Fruit fly (Drosophila melanogaster) whole organism: Measurements from ENCODE around the gene elgi.

Experiments
- CG8478 ChIP-seq: fragments of >200 bp; optimal IDR thresholded peaks from 2 replicates; lab custom pipeline; 2018; ENCODE audit warnings: inconsistent platforms
- Dll ChIP-seq: fragments of >200 bp; optimal IDR thresholded peaks from 2 replicates; lab custom pipeline; 2017
- EcR ChIP-seq, 2 experiments: fragments of >200 bp; optimal IDR thresholded peaks; 2 replicates each; lab custom pipeline; 2017; ENCODE audit warnings: missing biosample characterization in 2 of 2, missing genetic modification characterization in 2 of 2, missing genetic modification reagents in 2 of 2
- pan ChIP-seq: fragments of >200 bp; optimal IDR thresholded peaks from 2 replicates; lab custom pipeline; 2017
- psq ChIP-seq: fragments of >200 bp; optimal IDR thresholded peaks from 2 replicates; lab custom pipeline; 2017
- usp ChIP-seq: fragments of >200 bp; optimal IDR thresholded peaks from 2 replicates; lab custom pipeline; 2017; ENCODE audit warnings: missing biosample characterization, missing genetic modification characterization, mixed read lengths

Gene elgi

dm6 chr3L:15956448-15957010 is at the start of gene elgi:
TSS of gene elgi (plus strand) at chr3L:15956550.
- TF ChIP-seq EcR (GFP tag; optimal IDR thresholded peaks at IDR 0.05; lab: Kevin White, UChicago) (no peak), pan (lab: Kevin White, UChicago) (no peak)

- TF ChIP-seq EcR (GFP tag; optimal IDR thresholded peaks at IDR 0.05; lab: Kevin White, UChicago) (no peak), Dll (peak; percentile 28)
Observed at dm6 chr3L:15921043-15921621, 35.2 kb upstream of the elgi start.

- TF ChIP-seq Dll = no peak
- TF ChIP-seq EcR (GFP tag; optimal IDR thresholded peaks at IDR 0.05; lab: Kevin White, UChicago) = no peak
- TF ChIP-seq usp (GFP tag; lab: Kevin White, UChicago) = no peak
- TF ChIP-seq CG8478 = no peak
- TF ChIP-seq pan (lab: Kevin White, UChicago) = no peak
- TF ChIP-seq psq (lab: Kevin White, UChicago) = no peak
Observed at dm6 chr3L:15923352-15923751, 33.0 kb upstream of the elgi start.

- TF ChIP-seq psq (lab: Kevin White, UChicago) (no peak), usp (GFP tag; lab: Kevin White, UChicago) (no peak), CG8478 (no peak), EcR (GFP tag; optimal IDR thresholded peaks at IDR 0.05; lab: Kevin White, UChicago) (no peak), Dll (no peak), pan (lab: Kevin White, UChicago) (no peak)
Observed at dm6 chr3L:15924319-15924718, 32.0 kb upstream of the elgi start.

dm6 chr3L:15924811-15925437 is 31.4 kb upstream of the elgi start, which contains the start of gene sff:
TSS of gene sff (minus strand) at chr3L:15924861.
- TF ChIP-seq EcR (GFP tag; optimal IDR thresholded peaks at IDR 0.05; lab: Kevin White, UChicago) (peak in 1 of 2 experiments; percentile 1), psq (lab: Kevin White, UChicago) (no peak)

- TF ChIP-seq pan (lab: Kevin White, UChicago) = no peak
- TF ChIP-seq CG8478 = no peak
- TF ChIP-seq psq (lab: Kevin White, UChicago) = no peak
- TF ChIP-seq Dll = no peak
Observed at dm6 chr3L:15940823-15941222, 15.5 kb upstream of the elgi start.

dm6 chr3L:15952287-15952686 is 4.1 kb upstream of the elgi start:
- TF ChIP-seq psq (lab: Kevin White, UChicago) (no peak), usp (GFP tag; lab: Kevin White, UChicago) (no peak), pan (lab: Kevin White, UChicago) (no peak), EcR (GFP tag; optimal IDR thresholded peaks at IDR 0.05; lab: Kevin White, UChicago) (no peak), Dll (no peak), CG8478 (no peak)

dm6 chr3L:15952909-15953308 is 3.4 kb upstream of the elgi start:
- TF ChIP-seq usp (GFP tag; lab: Kevin White, UChicago) (no peak), Dll (no peak), CG8478 (no peak), pan (lab: Kevin White, UChicago) (no peak), psq (lab: Kevin White, UChicago) (no peak), EcR (GFP tag; optimal IDR thresholded peaks at IDR 0.05; lab: Kevin White, UChicago) (no peak)

dm6 chr3L:15953892-15954291 is 2.5 kb upstream of the elgi start:
- TF ChIP-seq Dll = no peak
- TF ChIP-seq CG8478 = no peak
- TF ChIP-seq psq (lab: Kevin White, UChicago) = no peak
- no peak for TF ChIP-seq usp (GFP tag; lab: Kevin White, UChicago)
- TF ChIP-seq pan (lab: Kevin White, UChicago) = no peak
- TF ChIP-seq EcR (GFP tag; optimal IDR thresholded peaks at IDR 0.05; lab: Kevin White, UChicago) = no peak

dm6 chr3L:15954784-15955427 is 1.4 kb upstream of the elgi start, which contains the start of the genes Pka-C3 and GXIVsPLA2:
TSS of gene Pka-C3 (minus strand) at chr3L:15954797.
TSS of gene GXIVsPLA2 (plus strand) at chr3L:15955096.
- TF ChIP-seq EcR (GFP tag; optimal IDR thresholded peaks at IDR 0.05; lab: Kevin White, UChicago) (no peak), usp (GFP tag; lab: Kevin White, UChicago) (no peak), pan (lab: Kevin White, UChicago) (no peak), CG8478 (no peak), psq (lab: Kevin White, UChicago) (no peak), Dll (no peak)

dm6 chr3L:15958612-15959315 is 2.4 kb downstream of the elgi start, which contains the start of gene CG17032:
TSS of gene CG17032 (plus strand) at chr3L:15958843.
- TF ChIP-seq Dll (no peak), EcR (GFP tag; optimal IDR thresholded peaks at IDR 0.05; lab: Kevin White, UChicago) (no peak), pan (lab: Kevin White, UChicago) (no peak), CG8478 (no peak), usp (GFP tag; lab: Kevin White, UChicago) (no peak), psq (lab: Kevin White, UChicago) (no peak)
